Worm (Caenorhabditis elegans): ENCODE data around the gene Y62H9A.10.

DNA sequence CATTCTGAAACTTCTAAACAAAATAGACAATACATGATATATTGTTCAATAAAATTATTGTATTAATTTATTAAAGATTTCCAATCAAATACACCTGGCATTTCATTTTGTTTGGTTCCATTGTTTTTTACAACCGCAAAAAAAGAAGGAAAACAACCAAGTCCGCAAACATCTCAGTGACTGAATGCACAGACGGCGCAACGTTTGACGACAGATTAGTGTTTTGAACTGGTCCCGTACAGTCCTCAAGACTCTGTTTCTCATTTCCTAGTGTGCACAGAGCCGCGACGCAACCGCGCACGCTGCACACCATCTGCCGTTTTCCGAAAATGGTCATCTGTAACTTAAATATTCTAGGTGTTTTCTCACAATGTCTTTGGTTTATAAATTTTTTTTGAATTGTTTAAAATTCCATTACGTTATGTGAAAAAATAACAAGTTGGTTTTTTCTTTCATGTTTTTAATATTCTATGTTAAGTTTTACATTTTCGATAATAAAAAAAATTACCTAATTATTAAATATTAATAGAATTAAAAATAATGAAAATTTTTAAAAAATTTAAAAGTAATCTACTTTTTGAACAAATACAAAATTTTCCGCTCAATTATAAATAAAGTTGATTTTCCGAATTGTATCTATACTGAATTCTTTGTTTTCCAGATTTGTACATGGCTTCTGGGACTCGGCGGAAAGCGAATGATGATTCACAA, 45.8 kb upstream of the Y62H9A.10 start, which contains the start of gene lsd-1:
- TF ChIP-seq unc-62 (GFP tag; optimal IDR thresholded peaks at IDR 0.05), result no peak
- no peak for TF ChIP-seq snpc-4 (tag; optimal IDR thresholded peaks at IDR 0.05)
- TF ChIP-seq nhr-6 (tag; optimal IDR thresholded peaks at IDR 0.05), result no peak
- TF ChIP-seq ztf-4 (tag; optimal IDR thresholded peaks at IDR 0.05), result no peak

Measured in whole organism, L2 larva.